Fruit fly (Drosophila melanogaster): ENCODE measurements around the gene B4.

Gene B4

dm6 chr2L:13514262-13514937, 34.7 kb downstream of the B4 start (continued):
- TF ChIP-seq CG5245 (GFP tag; optimal IDR thresholded peaks at IDR 0.05) (no peak), CG7745 (tag; optimal IDR thresholded peaks at IDR 0.05) (no peak), CG14050 (GFP tag; IDR thresholded peaks at IDR 0.05) (no peak), B-H2 (GFP tag; optimal IDR thresholded peaks at IDR 0.05) (peak; percentile 62), oc (tag; optimal IDR thresholded peaks at IDR 0.05) (no peak), prd (optimal IDR thresholded peaks at IDR 0.05) (no peak), prd (GFP tag; IDR thresholded peaks at IDR 0.05) (peak; percentile 72), CHES-1-like (GFP tag; optimal IDR thresholded peaks at IDR 0.05) (no peak), nerfin-2 (GFP tag; IDR thresholded peaks at IDR 0.05; ENCODE audit: partially characterized antibody) (no peak), CG5953 (GFP tag; IDR thresholded peaks at IDR 0.05) (no peak), Fer2 (tag; optimal IDR thresholded peaks at IDR 0.05) (peak; percentile 29), CG12155 (GFP tag; optimal IDR thresholded peaks at IDR 0.05) (peak; percentile 14), ewg (GFP tag; optimal IDR thresholded peaks at IDR 0.05) (peak; percentile 56), pros (GFP tag; optimal IDR thresholded peaks at IDR 0.05) (peak; percentile 32), Side (GFP tag; optimal IDR thresholded peaks at IDR 0.05) (no peak), gsb (GFP tag; IDR thresholded peaks at IDR 0.05) (peak; percentile 9; the same call in 1 of the 2 replicates), ttk (GFP tag; IDR thresholded peaks at IDR 0.05) (peak; percentile 64), lola (GFP tag; optimal IDR thresholded peaks at IDR 0.05) (peak in 1 of 3 experiments; percentile 26), Spps (tag; optimal IDR thresholded peaks at IDR 0.05) (no peak), stwl (tag; optimal IDR thresholded peaks at IDR 0.05) (no peak), CG3065 (GFP tag; optimal IDR thresholded peaks at IDR 0.05) (no peak), CG15011 (GFP tag; optimal IDR thresholded peaks at IDR 0.05) (no peak), eve (GFP tag; optimal IDR thresholded peaks at IDR 0.05) (peak in 1 of 2 experiments; percentile 67), Trl (optimal IDR thresholded peaks at IDR 0.05) (peak in 1 of 2 experiments; percentile 40), Trl (GFP tag; optimal IDR thresholded peaks at IDR 0.05) (no peak), NC2α (GFP tag; optimal IDR thresholded peaks at IDR 0.05) (no peak), CG10654 (GFP tag; optimal IDR thresholded peaks at IDR 0.05) (peak; percentile 34), her (GFP tag; optimal IDR thresholded peaks at IDR 0.05) (no peak), dysf (GFP tag; IDR thresholded peaks at IDR 0.05) (peak; percentile 64), CG15514 (GFP tag; optimal IDR thresholded peaks at IDR 0.05) (peak; percentile 4), CG11456 (GFP tag; IDR thresholded peaks at IDR 0.05) (peak; percentile 51; the same call in 1 of the 3 replicates), CG1647 (GFP tag; optimal IDR thresholded peaks at IDR 0.05) (no peak), seq (GFP tag; IDR thresholded peaks at IDR 0.05) (peak; percentile 44; the same call in 1 of the 2 replicates), gt (GFP tag; IDR thresholded peaks at IDR 0.05) (no peak), CG30431 (GFP tag; optimal IDR thresholded peaks at IDR 0.05) (peak; percentile 34), gro (GFP tag; optimal IDR thresholded peaks at IDR 0.05) (no peak), fd64A (GFP tag; optimal IDR thresholded peaks at IDR 0.05) (no peak), CG12391 (tag; optimal IDR thresholded peaks at IDR 0.05) (peak; percentile 47), BEAF-32 (GFP tag; optimal IDR thresholded peaks at IDR 0.05) (no peak), tx (GFP tag; optimal IDR thresholded peaks at IDR 0.05) (no peak), lab (GFP tag; optimal IDR thresholded peaks at IDR 0.05) (peak; percentile 61), CG10959 (GFP tag; IDR thresholded peaks at IDR 0.05) (no peak), HHEX (GFP tag; optimal IDR thresholded peaks at IDR 0.05) (no peak), E2f1 (GFP tag; IDR thresholded peaks at IDR 0.05) (peak; percentile 47), vnd (GFP tag; IDR thresholded peaks at IDR 0.05; ENCODE audit: partially characterized antibody) (no peak), Ets65A (GFP tag) (no peak), sens-2 (GFP tag; IDR thresholded peaks at IDR 0.05) (no peak), CG6175 (GFP tag; IDR thresholded peaks at IDR 0.05) (peak; percentile 99), bigmax (GFP tag; optimal IDR thresholded peaks at IDR 0.05) (no peak), CG6254 (GFP tag; optimal IDR thresholded peaks at IDR 0.05) (peak; percentile 17), CG1529 (GFP tag; optimal IDR thresholded peaks at IDR 0.05) (peak; percentile 4)

Measured in whole organism, embryonic.